Worm (Caenorhabditis elegans) whole organism, young adult: ENCODE measurements around the gene vep-2.
A peak's percentile ranks its signal among the peaks of the same experiment; 100 is the strongest.

Source experiments
- B0019.2 ChIP-seq: fragments of 200-800 bp; sonication (Bioruptor generic); conservative IDR thresholded peaks from 2 replicates; pipeline ENCODE4 v1.3.6; 2022; ENCODE audit warnings: missing genetic modification reagents, missing genetic modification characterization, missing compliant biosample characterization
- B0261.1 ChIP-seq: sonication (generic microtip); optimal IDR thresholded peaks from 2 replicates; lab custom pipeline; 2016; ENCODE audit warnings: mild to moderate bottlenecking, missing genetic modification characterization, moderate library complexity, missing compliant biosample characterization
- F57A8.1 ChIP-seq: fragments of 200-800 bp; sonication (Bioruptor generic); optimal IDR thresholded peaks from 2 replicates; lab custom pipeline; 2018; ENCODE audit warnings: mild to moderate bottlenecking, missing genetic modification characterization, moderate library complexity, missing compliant biosample characterization
- T07F8.4 ChIP-seq: sonication (generic microtip); optimal IDR thresholded peaks from 2 replicates; lab custom pipeline; 2016; ENCODE audit warnings: mild to moderate bottlenecking, missing genetic modification characterization, moderate library complexity, missing compliant biosample characterization
- atf-7 ChIP-seq: sonication (generic microtip); optimal IDR thresholded peaks from 2 replicates; lab custom pipeline; 2017; ENCODE audit warnings: mild to moderate bottlenecking, missing genetic modification characterization, missing compliant biosample characterization
- athp-1 ChIP-seq: sonication (generic microtip); optimal IDR thresholded peaks from 2 replicates; lab custom pipeline; 2017; ENCODE audit warnings: mild to moderate bottlenecking, missing genetic modification characterization, missing compliant biosample characterization
- attf-6 ChIP-seq: fragments of 200-800 bp; sonication (Bioruptor generic); IDR thresholded peaks from 2 replicates; pipeline ENCODE4 v1.3.6; 2022; ENCODE audit warnings: missing genetic modification reagents, missing genetic modification characterization, missing compliant biosample characterization
- ceh-100 ChIP-seq: fragments of 200-800 bp; sonication (Bioruptor generic); IDR thresholded peaks from 2 replicates; pipeline ENCODE4 v1.3.6; 2022; ENCODE audit warnings: missing genetic modification reagents, missing genetic modification characterization, missing compliant biosample characterization
- ceh-91 ChIP-seq: fragments of 200-800 bp; sonication (Bioruptor generic); IDR thresholded peaks from 2 replicates; pipeline ENCODE4 v1.3.6; 2022; ENCODE audit warnings: missing genetic modification reagents, missing genetic modification characterization, missing compliant biosample characterization
- die-1 ChIP-seq: sonication (generic microtip); optimal IDR thresholded peaks from 2 replicates; lab custom pipeline; 2016; ENCODE audit warnings: missing genotype, mild to moderate bottlenecking, missing genetic modification characterization, missing compliant biosample characterization
- dox-1 ChIP-seq: fragments of 200-800 bp; sonication (Bioruptor generic); IDR thresholded peaks from 2 replicates; pipeline ENCODE4 v1.3.6; 2022; ENCODE audit warnings: missing genetic modification reagents, missing genetic modification characterization, missing compliant biosample characterization
- dpff-1 ChIP-seq: sonication (generic microtip); optimal IDR thresholded peaks from 2 replicates; lab custom pipeline; 2017; ENCODE audit warnings: mild to moderate bottlenecking, missing genetic modification characterization, missing compliant biosample characterization
- dpl-1 ChIP-seq: fragments of 150-350 bp; optimal IDR thresholded peaks from 2 replicates; lab custom pipeline; 2014; ENCODE audit warnings: missing biosample characterization, missing genetic modification reagents, missing genetic modification characterization
- efl-1 ChIP-seq: fragments of 150-350 bp; optimal IDR thresholded peaks from 2 replicates; lab custom pipeline; 2014; ENCODE audit warnings: missing biosample characterization, missing genetic modification reagents, missing genetic modification characterization
- egl-18 ChIP-seq: fragments of 200-800 bp; sonication (Bioruptor generic); IDR thresholded peaks from 2 replicates; pipeline ENCODE4 v1.3.6; 2022; ENCODE audit warnings: missing genetic modification reagents, missing genetic modification characterization, missing compliant biosample characterization
- ets-4 ChIP-seq: fragments of 200-800 bp; sonication (Bioruptor generic); optimal IDR thresholded peaks from 2 replicates; lab custom pipeline; 2018; ENCODE audit warnings: mild to moderate bottlenecking, missing genetic modification characterization, missing compliant biosample characterization
- hmg-20 ChIP-seq: fragments of 200-800 bp; sonication (Bioruptor generic); IDR thresholded peaks from 2 replicates; pipeline ENCODE4 v1.3.6; 2022; ENCODE audit warnings: missing genetic modification reagents, missing genetic modification characterization, missing compliant biosample characterization
- let-526 ChIP-seq: fragments of 200-800 bp; sonication (Bioruptor generic); IDR thresholded peaks from 2 replicates; pipeline ENCODE4 v1.3.6; 2022; ENCODE audit warnings: missing genetic modification reagents, missing genetic modification characterization, missing compliant biosample characterization
- let-607 ChIP-seq, 2 experiments: fragments of 200-800 bp in 1 of 2; sonication (Bioruptor generic) in 1 of 2; sonication (generic microtip) in 1 of 2; optimal IDR thresholded peaks; 2 replicates each; lab custom pipeline; 2016 to 2018; ENCODE audit warnings: mild to moderate bottlenecking in 2 of 2, missing compliant biosample characterization in 2 of 2, missing genetic modification characterization in 2 of 2, moderate library complexity in 2 of 2, missing genotype in 1 of 2
- lin-35 ChIP-seq, 3 experiments: fragments of 150-350 bp in 2 of 3; sonication (generic microtip) in 1 of 3; optimal IDR thresholded peaks; 2 replicates each; lab custom pipeline; 2014 to 2018; ENCODE audit warnings: missing biosample characterization in 3 of 3, missing genetic modification characterization in 3 of 3, missing genetic modification reagents in 3 of 3
- lin-40 ChIP-seq: sonication (generic microtip); optimal IDR thresholded peaks from 2 replicates; lab custom pipeline; 2016; ENCODE audit warnings: missing genetic modification characterization, mild to moderate bottlenecking, missing compliant biosample characterization, missing genotype, missing genetic modification reagents
- lin-54 ChIP-seq: fragments of 200-800 bp; sonication (Bioruptor generic); optimal IDR thresholded peaks from 2 replicates; lab custom pipeline; 2018; ENCODE audit warnings: mild to moderate bottlenecking, missing genetic modification characterization, missing compliant biosample characterization
- lsl-1 ChIP-seq: fragments of 200-800 bp; sonication (Bioruptor generic); optimal IDR thresholded peaks from 2 replicates; lab custom pipeline; 2018; ENCODE audit warnings: mild to moderate bottlenecking, missing genetic modification characterization, moderate library complexity, missing compliant biosample characterization
- madf-10 ChIP-seq: sonication (generic microtip); optimal IDR thresholded peaks from 2 replicates; lab custom pipeline; 2016; ENCODE audit warnings: mild to moderate bottlenecking, missing genetic modification characterization, missing compliant biosample characterization
- madf-3 ChIP-seq: fragments of 200-800 bp; sonication (Bioruptor generic); IDR thresholded peaks from 2 replicates; pipeline ENCODE4 v1.3.6; 2022; ENCODE audit warnings: missing genetic modification reagents, missing genetic modification characterization, missing compliant biosample characterization
- madf-6 ChIP-seq: fragments of 200-800 bp; sonication (Bioruptor generic); IDR thresholded peaks from 2 replicates; pipeline ENCODE4 v1.3.6; 2022; ENCODE audit warnings: missing genetic modification reagents, missing genetic modification characterization, missing compliant biosample characterization
- madf-8 ChIP-seq: fragments of 200-800 bp; sonication (Bioruptor generic); conservative IDR thresholded peaks from 2 replicates; pipeline ENCODE4 v1.3.6; 2022; ENCODE audit warnings: missing genetic modification reagents, missing genetic modification characterization, missing compliant biosample characterization
- mcd-1 ChIP-seq: fragments of 200-800 bp; sonication (Bioruptor generic); IDR thresholded peaks from 2 replicates; pipeline ENCODE4 v1.3.6; 2022; ENCODE audit warnings: missing genetic modification reagents, missing genetic modification characterization, missing compliant biosample characterization
- mel-28 ChIP-seq: sonication (generic microtip); optimal IDR thresholded peaks from 2 replicates; lab custom pipeline; 2016; ENCODE audit warnings: borderline replicate concordance, mild to moderate bottlenecking, missing genetic modification characterization, missing compliant biosample characterization
- mxl-1 ChIP-seq: sonication (generic microtip); optimal IDR thresholded peaks from 2 replicates; lab custom pipeline; 2016; ENCODE audit warnings: missing genetic modification characterization, missing compliant biosample characterization
- nfya-2 ChIP-seq: fragments of 200-800 bp; sonication (Bioruptor generic); IDR thresholded peaks from 2 replicates; pipeline ENCODE4 v1.3.6; 2022; ENCODE audit warnings: missing genetic modification reagents, missing genetic modification characterization, missing compliant biosample characterization
- nfyb-1 ChIP-seq: fragments of 200-800 bp; sonication (Bioruptor generic); IDR thresholded peaks from 2 replicates; pipeline ENCODE4 v1.3.6; 2022; ENCODE audit warnings: missing genetic modification reagents, missing genetic modification characterization, missing compliant biosample characterization
- nhr-179 ChIP-seq: sonication (generic microtip); optimal IDR thresholded peaks from 2 replicates; lab custom pipeline; 2016; ENCODE audit warnings: mild to moderate bottlenecking, missing genetic modification characterization, missing compliant biosample characterization
- nhr-80 ChIP-seq: sonication (generic microtip); optimal IDR thresholded peaks from 2 replicates; lab custom pipeline; 2016; ENCODE audit warnings: missing genetic modification characterization, missing compliant biosample characterization
- nhr-90 ChIP-seq: sonication (generic microtip); optimal IDR thresholded peaks from 2 replicates; lab custom pipeline; 2016; ENCODE audit warnings: missing genotype, mild to moderate bottlenecking, missing genetic modification characterization, missing compliant biosample characterization
- pbrm-1 ChIP-seq: fragments of 200-800 bp; sonication (Bioruptor generic); IDR thresholded peaks from 2 replicates; pipeline ENCODE4 v1.3.6; 2022; ENCODE audit warnings: missing genetic modification reagents, missing genetic modification characterization, missing compliant biosample characterization
- snpc-3.4 ChIP-seq: sonication (generic microtip); optimal IDR thresholded peaks from 2 replicates; lab custom pipeline; 2017; ENCODE audit warnings: missing genetic modification characterization, mild to moderate bottlenecking, missing compliant biosample characterization, antibody characterized with exemption, moderate library complexity, missing genotype, missing genetic modification reagents
- snpc-4 ChIP-seq, 5 experiments: fragments of 150-350 bp in 1 of 5; sonication (generic microtip) in 4 of 5; optimal IDR thresholded peaks; 2 replicates each; lab custom pipeline; 2014 to 2018; ENCODE audit warnings: missing genetic modification characterization in 5 of 5, missing biosample characterization in 3 of 5, antibody characterized with exemption in 2 of 5, mild to moderate bottlenecking in 2 of 5, missing compliant biosample characterization in 2 of 5, missing genotype in 2 of 5, moderate library complexity in 2 of 5, missing genetic modification reagents in 1 of 5
- somi-1 ChIP-seq: fragments of 200-800 bp; sonication (Bioruptor generic); optimal IDR thresholded peaks from 2 replicates; lab custom pipeline; 2018; ENCODE audit warnings: mild to moderate bottlenecking, missing genetic modification characterization, missing compliant biosample characterization
- zfh-2 ChIP-seq: fragments of 200-800 bp; sonication (Bioruptor generic); conservative IDR thresholded peaks from 2 replicates; pipeline ENCODE4 v1.3.6; 2022; ENCODE audit warnings: missing genetic modification reagents, missing genetic modification characterization, missing compliant biosample characterization
- ztf-3 ChIP-seq: fragments of 200-800 bp; sonication (Bioruptor generic); optimal IDR thresholded peaks from 2 replicates; lab custom pipeline; 2018; ENCODE audit warnings: mild to moderate bottlenecking, missing genetic modification characterization, missing compliant biosample characterization

The vep-2 gene

ce11 chrX:3605727-3606126 lies 22.4 kb upstream of the vep-2 start, which contains the start of gene C18B2.4 (continued):
- no peak for TF ChIP-seq ztf-3 (GFP tag; lab: Kevin White, UChicago)
- peak; percentile 44 for TF ChIP-seq atf-7 (tag; lab: Kevin White, UChicago)
- TF ChIP-seq nfya-2 (GFP tag; lab: Robert Waterston, UW): no peak
- TF ChIP-seq egl-18 (GFP tag; lab: Robert Waterston, UW): no peak
- TF ChIP-seq nhr-90 (tag; lab: Kevin White, UChicago): no peak
- peak; percentile 89 for TF ChIP-seq dox-1 (GFP tag; lab: Robert Waterston, UW)
- no peak for TF ChIP-seq snpc-3.4 (tag; lab: Kevin White, UChicago)
- no peak for TF ChIP-seq athp-1
- peak; percentile 47; the same call in 1 of the 2 replicates for TF ChIP-seq pbrm-1 (GFP tag; lab: Robert Waterston, UW)
- TF ChIP-seq madf-10 (tag; lab: Kevin White, UChicago): peak; percentile 10
- TF ChIP-seq let-526: no peak
- TF ChIP-seq zfh-2 (GFP tag; lab: Robert Waterston, UW): peak; percentile 90

ce11 chrX:3610442-3610841 lies 17.7 kb upstream of the vep-2 start:
- TF ChIP-seq T07F8.4 (tag; lab: Kevin White, UChicago): no peak

ce11 chrX:3611042-3611623 lies 17.0 kb upstream of the vep-2 start, which contains the start of gene C18B2.5:
Gene C18B2.5, minus strand, starts transcription at chrX:3611092.
- TF ChIP-seq mel-28 (tag; lab: Kevin White, UChicago) (no peak), let-526 (peak; percentile 74), nhr-80 (tag; lab: Kevin White, UChicago) (peak; percentile 98), B0019.2 (GFP tag; lab: Robert Waterston, UW) (no peak), ets-4 (GFP tag; lab: Kevin White, UChicago) (peak; percentile 80), madf-3 (no peak), snpc-4 (GFP tag; optimal IDR thresholded peaks at IDR 0.05; lab: Kevin White, UChicago) (no peak), snpc-4 (tag; optimal IDR thresholded peaks at IDR 0.05; lab: Kevin White, UChicago) (no peak), somi-1 (GFP tag; lab: Kevin White, UChicago) (no peak), dox-1 (GFP tag; lab: Robert Waterston, UW) (peak; percentile 74), madf-6 (no peak), efl-1 (GFP tag; lab: Kevin White, UChicago) (no peak), nfyb-1 (no peak), dpff-1 (tag; lab: Kevin White, UChicago) (no peak), B0261.1 (tag; lab: Kevin White, UChicago) (no peak), ceh-100 (GFP tag; lab: Robert Waterston, UW) (no peak), mxl-1 (tag; lab: Kevin White, UChicago) (no peak), lin-54 (GFP tag; lab: Kevin White, UChicago) (no peak), attf-6 (GFP tag; lab: Robert Waterston, UW) (no peak), hmg-20 (no peak), madf-8 (GFP tag; lab: Robert Waterston, UW) (no peak), lsl-1 (GFP tag; lab: Kevin White, UChicago) (no peak), let-607 (tag; optimal IDR thresholded peaks at IDR 0.05; lab: Kevin White, UChicago) (peak; percentile 19 to 82)

DNA sequence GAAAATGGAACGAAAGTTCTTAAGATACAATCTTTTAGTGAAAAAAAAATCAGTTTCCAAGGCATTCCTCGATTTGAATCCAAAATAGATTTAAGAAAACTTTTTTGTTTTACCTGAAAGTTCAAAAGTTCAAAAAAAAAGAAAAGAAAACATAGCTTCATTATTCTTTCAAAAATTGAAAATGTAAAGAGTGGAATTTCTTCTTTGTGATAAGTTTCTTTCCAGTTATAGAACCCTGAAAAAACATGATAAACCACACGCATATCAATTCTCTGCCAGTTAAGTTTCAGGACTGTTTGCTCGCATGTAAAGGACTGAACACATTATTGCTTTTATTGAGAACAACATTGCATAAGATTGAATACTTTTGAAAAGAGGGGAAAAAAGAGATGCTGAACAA lies 16.4 kb upstream of the vep-2 start:
- TF ChIP-seq F57A8.1 (GFP tag; lab: Kevin White, UChicago) (no peak), ceh-91 (GFP tag; lab: Robert Waterston, UW) (no peak), lin-35 (GFP tag; optimal IDR thresholded peaks at IDR 0.05; lab: Kevin White, UChicago) (no peak), lin-40 (tag; lab: Kevin White, UChicago) (no peak), madf-6 (no peak), die-1 (tag; lab: Kevin White, UChicago) (no peak), mcd-1 (GFP tag; lab: Robert Waterston, UW) (no peak), dpl-1 (GFP tag; lab: Kevin White, UChicago) (no peak), nhr-179 (tag; lab: Kevin White, UChicago) (no peak)
